Fruit fly (Drosophila melanogaster) whole organism, embryonic: ENCODE measurements around the gene RanGAP.

Experiments
- Abd-B ChIP-seq: fragments of 200-800 bp; sonication (Bioruptor generic); optimal IDR thresholded peaks from 2 replicates; lab custom pipeline; 2018; ENCODE audit warnings: missing biosample characterization, mild to moderate bottlenecking, missing genetic modification characterization, moderate library complexity
- Antp ChIP-seq: fragments of 200-800 bp; sonication (Bioruptor generic); optimal IDR thresholded peaks from 3 replicates; lab custom pipeline; 2016; ENCODE audit warnings: missing biosample characterization, missing genetic modification characterization
- Atf6 ChIP-seq: fragments of 200-800 bp; sonication (Bioruptor generic); IDR thresholded peaks from 2 replicates; pipeline ENCODE4 v1.3.6; 2022; ENCODE audit warnings: missing biosample characterization, missing genetic modification characterization
- CG10543 ChIP-seq: fragments of 200-800 bp; sonication (Bioruptor generic); optimal IDR thresholded peaks from 3 replicates; lab custom pipeline; 2017; ENCODE audit warnings: missing biosample characterization, mild to moderate bottlenecking, missing genetic modification characterization, moderate library complexity
- CG10565 ChIP-seq: fragments of 200-800 bp; sonication (Bioruptor generic); optimal IDR thresholded peaks from 3 replicates; lab custom pipeline; 2016; ENCODE audit warnings: missing biosample characterization, mild to moderate bottlenecking, missing genetic modification characterization
- CG12744 ChIP-seq: fragments of 200-800 bp; sonication (Bioruptor generic); optimal IDR thresholded peaks from 2 replicates; lab custom pipeline; 2016; ENCODE audit warnings: missing biosample characterization, missing genetic modification characterization
- CG12769 ChIP-seq: fragments of 200-800 bp; sonication (Bioruptor generic); optimal IDR thresholded peaks from 2 replicates; lab custom pipeline; 2019; ENCODE audit warnings: missing biosample characterization, mild to moderate bottlenecking, missing genetic modification characterization, moderate library complexity
- CG13287 ChIP-seq: fragments of 200-800 bp; sonication (Bioruptor generic); IDR thresholded peaks from 2 replicates; pipeline ENCODE4 v1.3.6; 2022; ENCODE audit warnings: missing biosample characterization, missing genetic modification characterization; ENCODE audit not compliant: partially characterized antibody
- CG13894 ChIP-seq: fragments of 200-800 bp; sonication (Bioruptor generic); optimal IDR thresholded peaks from 3 replicates; lab custom pipeline; 2018; ENCODE audit warnings: missing biosample characterization, mild to moderate bottlenecking, missing genetic modification characterization, moderate library complexity
- CG15269 ChIP-seq: fragments of 200-800 bp; sonication (Bioruptor generic); optimal IDR thresholded peaks from 2 replicates; lab custom pipeline; 2018; ENCODE audit warnings: missing biosample characterization, mild to moderate bottlenecking, missing genetic modification characterization, moderate library complexity
- CG15514 ChIP-seq: fragments of 200-800 bp; sonication (Bioruptor generic); optimal IDR thresholded peaks from 3 replicates; lab custom pipeline; 2017; ENCODE audit warnings: missing biosample characterization, missing genetic modification characterization, mild to moderate bottlenecking, moderate library complexity, missing genetic modification reagents
- CG17612 ChIP-seq: fragments of 200-800 bp; sonication (Bioruptor generic); IDR thresholded peaks from 2 replicates; pipeline ENCODE4 v1.3.6; 2022; ENCODE audit warnings: missing biosample characterization, missing genetic modification characterization
- CG2116 ChIP-seq: fragments of 200-800 bp; sonication (Bioruptor generic); optimal IDR thresholded peaks from 3 replicates; lab custom pipeline; 2018; ENCODE audit warnings: missing biosample characterization, mild to moderate bottlenecking, missing genetic modification characterization
- CG2202 ChIP-seq: fragments of 200-800 bp; sonication (Bioruptor generic); optimal IDR thresholded peaks from 2 replicates; lab custom pipeline; 2018; ENCODE audit warnings: missing biosample characterization, mild to moderate bottlenecking, missing genetic modification characterization
- CG30431 ChIP-seq: fragments of 200-800 bp; sonication (Bioruptor generic); optimal IDR thresholded peaks from 2 replicates; lab custom pipeline; 2017; ENCODE audit warnings: missing biosample characterization, missing genetic modification characterization
- CG31365 ChIP-seq: fragments of 200-800 bp; sonication (Bioruptor generic); optimal IDR thresholded peaks from 2 replicates; lab custom pipeline; 2018; ENCODE audit warnings: missing biosample characterization, mild to moderate bottlenecking, missing genetic modification characterization
- CG3163 ChIP-seq: fragments of 200-800 bp; sonication (Bioruptor generic); optimal IDR thresholded peaks from 3 replicates; lab custom pipeline; 2016; ENCODE audit warnings: missing biosample characterization, missing genetic modification characterization
- CG32767 ChIP-seq: fragments of 200-800 bp; sonication (Bioruptor generic); IDR thresholded peaks from 2 replicates; pipeline ENCODE4 v1.3.6; 2022; ENCODE audit warnings: missing biosample characterization, missing genetic modification characterization
- CG3407 ChIP-seq: fragments of 200-800 bp; sonication (Bioruptor generic); optimal IDR thresholded peaks from 2 replicates; lab custom pipeline; 2018; ENCODE audit warnings: missing biosample characterization, mild to moderate bottlenecking, missing genetic modification characterization
- CG34376 ChIP-seq: fragments of 200-800 bp; sonication (Bioruptor generic); optimal IDR thresholded peaks from 2 replicates; lab custom pipeline; 2018; ENCODE audit warnings: missing biosample characterization, mild to moderate bottlenecking, missing genetic modification characterization
- CG8089 ChIP-seq: fragments of 200-800 bp; sonication (Bioruptor generic); optimal IDR thresholded peaks from 3 replicates; lab custom pipeline; 2016; ENCODE audit warnings: missing biosample characterization, missing genetic modification characterization
- CG8478 ChIP-seq: fragments of >200 bp; optimal IDR thresholded peaks from 2 replicates; lab custom pipeline; 2018
- Ets97D ChIP-seq: fragments of 200-800 bp; sonication (Bioruptor generic); optimal IDR thresholded peaks from 3 replicates; lab custom pipeline; 2016; ENCODE audit warnings: missing biosample characterization, missing genetic modification characterization
- Fer1 ChIP-seq: fragments of 200-800 bp; sonication (Bioruptor generic); optimal IDR thresholded peaks from 2 replicates; lab custom pipeline; 2017; ENCODE audit warnings: missing biosample characterization, mild to moderate bottlenecking, missing genetic modification characterization
- Gug ChIP-seq: fragments of 200-800 bp; sonication (Bioruptor generic); IDR thresholded peaks from 4 replicates; pipeline ENCODE4 v1.3.6; 2022; ENCODE audit warnings: missing biosample characterization, missing genetic modification characterization
- HHEX ChIP-seq: fragments of 200-800 bp; sonication (Bioruptor generic); optimal IDR thresholded peaks from 3 replicates; lab custom pipeline; 2017; ENCODE audit warnings: missing biosample characterization, mild to moderate bottlenecking, missing genetic modification characterization, missing genetic modification reagents
- HLH3B ChIP-seq: fragments of 200-800 bp; sonication (Bioruptor generic); IDR thresholded peaks from 2 replicates; pipeline ENCODE4 v1.3.6; 2022; ENCODE audit warnings: missing biosample characterization, missing genetic modification characterization
- Hr39 ChIP-seq: fragments of >200 bp; optimal IDR thresholded peaks from 2 replicates; lab custom pipeline; 2017
- MTF-1 ChIP-seq: fragments of 200-800 bp; sonication (Bioruptor generic); optimal IDR thresholded peaks from 2 replicates; lab custom pipeline; 2018; ENCODE audit warnings: missing biosample characterization, mild to moderate bottlenecking, missing genetic modification characterization, borderline replicate concordance
- Med ChIP-seq: fragments of 200-800 bp; sonication (Bioruptor generic); peaks from one replicate; lab custom pipeline; 2016; ENCODE audit warnings: missing biosample characterization, missing genetic modification characterization, mild to moderate bottlenecking, inconsistent platforms, moderate library complexity
- Mrtf ChIP-seq: fragments of 200-800 bp; sonication (Bioruptor generic); IDR thresholded peaks from 3 replicates; pipeline ENCODE4 v1.3.6; 2022; ENCODE audit warnings: missing biosample characterization, missing genetic modification characterization
- Nf-YA ChIP-seq: fragments of 200-800 bp; sonication (Bioruptor generic); IDR thresholded peaks from 2 replicates; pipeline ENCODE4 v1.3.6; 2022; ENCODE audit warnings: missing biosample characterization, missing genetic modification characterization
- ara ChIP-seq: fragments of 200-800 bp; sonication (Bioruptor generic); IDR thresholded peaks from 2 replicates; pipeline ENCODE4 v1.3.6; 2022; ENCODE audit warnings: missing biosample characterization, missing genetic modification characterization
- crol ChIP-seq: fragments of 200-800 bp; sonication (Bioruptor generic); IDR thresholded peaks from 2 replicates; pipeline ENCODE4 v1.3.6; 2022; ENCODE audit warnings: missing biosample characterization, missing genetic modification characterization
- danr ChIP-seq: fragments of 200-800 bp; sonication (Bioruptor generic); IDR thresholded peaks from 2 replicates; pipeline ENCODE4 v1.3.6; 2022; ENCODE audit warnings: missing biosample characterization, missing genetic modification characterization
- dati ChIP-seq: fragments of 200-800 bp; sonication (Bioruptor generic); IDR thresholded peaks from 2 replicates; pipeline ENCODE4 v1.3.6; 2022; ENCODE audit warnings: missing biosample characterization, missing genetic modification characterization
- fd96Cb ChIP-seq: fragments of 200-800 bp; sonication (Bioruptor generic); optimal IDR thresholded peaks from 2 replicates; lab custom pipeline; 2018; ENCODE audit warnings: missing biosample characterization, mild to moderate bottlenecking, missing genetic modification characterization, moderate library complexity
- grau ChIP-seq: fragments of 200-800 bp; optimal IDR thresholded peaks from 3 replicates; lab custom pipeline; 2019; ENCODE audit warnings: missing biosample characterization, mild to moderate bottlenecking, missing genetic modification characterization, moderate library complexity
- gsb ChIP-seq: fragments of 200-800 bp; sonication (Bioruptor generic); IDR thresholded peaks from 2 replicates; pipeline ENCODE4 v1.3.6; 2022; ENCODE audit warnings: missing biosample characterization, missing genetic modification characterization
- gsb-n ChIP-seq: fragments of 200-800 bp; sonication (Bioruptor generic); optimal IDR thresholded peaks from 3 replicates; lab custom pipeline; 2018; ENCODE audit warnings: missing biosample characterization, mild to moderate bottlenecking, missing genetic modification characterization
- hb ChIP-seq: fragments of 200-800 bp; sonication (Bioruptor generic); IDR thresholded peaks from 3 replicates; pipeline ENCODE4 v1.3.6; 2022; ENCODE audit warnings: missing biosample characterization, missing genetic modification characterization; ENCODE audit not compliant: partially characterized antibody
- hbn ChIP-seq: fragments of 200-800 bp; sonication (Bioruptor generic); IDR thresholded peaks from 2 replicates; pipeline ENCODE4 v1.3.6; 2022; ENCODE audit warnings: missing biosample characterization, missing genetic modification characterization; ENCODE audit not compliant: partially characterized antibody
- kni ChIP-seq: fragments of 200-800 bp; sonication (Bioruptor generic); optimal IDR thresholded peaks from 3 replicates; lab custom pipeline; 2017; ENCODE audit warnings: mild to moderate bottlenecking, missing biosample characterization, missing genetic modification reagents, missing genetic modification characterization
- mld ChIP-seq: fragments of 200-800 bp; sonication (Bioruptor generic); IDR thresholded peaks from 3 replicates; pipeline ENCODE4 v1.3.6; 2022; ENCODE audit warnings: missing biosample characterization, missing genetic modification characterization; ENCODE audit not compliant: partially characterized antibody
- p53 ChIP-seq: fragments of 200-800 bp; sonication (Bioruptor generic); optimal IDR thresholded peaks from 2 replicates; lab custom pipeline; 2016; ENCODE audit warnings: missing biosample characterization, missing genetic modification characterization
- pho ChIP-seq: fragments of 200-800 bp; sonication (Bioruptor generic); optimal IDR thresholded peaks from 2 replicates; lab custom pipeline; 2016; ENCODE audit warnings: missing biosample characterization, missing genetic modification characterization
- schlank ChIP-seq: fragments of 200-800 bp; sonication (Bioruptor generic); optimal IDR thresholded peaks from 2 replicates; lab custom pipeline; 2018; ENCODE audit warnings: missing biosample characterization, mild to moderate bottlenecking, missing genetic modification characterization
- sd ChIP-seq: fragments of 200-800 bp; sonication (Bioruptor generic); optimal IDR thresholded peaks from 3 replicates; lab custom pipeline; 2018; ENCODE audit warnings: missing biosample characterization, mild to moderate bottlenecking, missing genetic modification characterization, moderate library complexity
- sens-2 ChIP-seq: fragments of 200-800 bp; sonication (Bioruptor generic); IDR thresholded peaks from 2 replicates; pipeline ENCODE4 v1.3.6; 2022; ENCODE audit warnings: missing biosample characterization, missing genetic modification characterization
- sr ChIP-seq: fragments of 200-800 bp; sonication (Bioruptor generic); IDR thresholded peaks from 3 replicates; pipeline ENCODE4 v1.3.6; 2022; ENCODE audit warnings: missing biosample characterization, missing genetic modification characterization
- tup ChIP-seq: fragments of 200-800 bp; sonication (Bioruptor generic); optimal IDR thresholded peaks from 2 replicates; lab custom pipeline; 2016; ENCODE audit warnings: missing biosample characterization, mild to moderate bottlenecking, missing genetic modification characterization, moderate library complexity
- usp ChIP-seq: fragments of >200 bp; optimal IDR thresholded peaks from 2 replicates; lab custom pipeline; 2017; ENCODE audit warnings: missing biosample characterization, missing genetic modification characterization
- zen2 ChIP-seq: fragments of 200-800 bp; sonication (Bioruptor generic); IDR thresholded peaks from 3 replicates; pipeline ENCODE4 v1.3.6; 2022; ENCODE audit warnings: missing biosample characterization, missing genetic modification characterization; ENCODE audit not compliant: partially characterized antibody

RanGAP gene

dm6 chr2L:19404804-19405203 is 37.0 kb upstream of the RanGAP start:
- no peak for TF ChIP-seq Med
- TF ChIP-seq HHEX (GFP tag; lab: Kevin White, UChicago) = no peak
- TF ChIP-seq gsb = no peak
- no peak for TF ChIP-seq grau (tag; lab: Kevin White, UChicago)
- no peak for TF ChIP-seq Abd-B
- TF ChIP-seq CG12744 (GFP tag; lab: Kevin White, UChicago) = no peak
- no peak for TF ChIP-seq schlank (tag; lab: Kevin White, UChicago)
- TF ChIP-seq sd = peak; percentile 35
- TF ChIP-seq Fer1 (GFP tag; lab: Kevin White, UChicago) = no peak
- TF ChIP-seq CG15514 (GFP tag; lab: Kevin White, UChicago) = no peak
- no peak for TF ChIP-seq Antp (GFP tag; lab: Kevin White, UChicago)
- no peak for TF ChIP-seq fd96Cb (tag; lab: Kevin White, UChicago)
- peak; percentile 93 for TF ChIP-seq MTF-1 (GFP tag; lab: Kevin White, UChicago)
- TF ChIP-seq CG10565 (GFP tag; lab: Kevin White, UChicago) = no peak
- no peak for TF ChIP-seq HLH3B (GFP tag; lab: Robert Waterston, UW)
- TF ChIP-seq Gug (GFP tag; lab: Robert Waterston, UW) = no peak
- TF ChIP-seq Atf6 (GFP tag; lab: Robert Waterston, UW) = no peak
- no peak for TF ChIP-seq CG13894 (tag; lab: Kevin White, UChicago)
- no peak for TF ChIP-seq hbn
- no peak for TF ChIP-seq Mrtf (GFP tag; lab: Robert Waterston, UW)
- TF ChIP-seq Hr39 (lab: Kevin White, UChicago) = no peak
- TF ChIP-seq pho (GFP tag; lab: Kevin White, UChicago) = no peak
- TF ChIP-seq CG2116 (GFP tag; lab: Kevin White, UChicago) = no peak
- TF ChIP-seq dati = no peak
- TF ChIP-seq CG31365 (tag; lab: Kevin White, UChicago) = no peak
- TF ChIP-seq sr (GFP tag; lab: Robert Waterston, UW) = peak; percentile 86
- TF ChIP-seq p53 (GFP tag; lab: Kevin White, UChicago) = no peak
- TF ChIP-seq mld = no peak
- TF ChIP-seq CG2202 (tag; lab: Kevin White, UChicago) = no peak
- no peak for TF ChIP-seq CG30431
- TF ChIP-seq hb (GFP tag; lab: Robert Waterston, UW) = no peak
- no peak for TF ChIP-seq gsb-n (tag; lab: Kevin White, UChicago)
- TF ChIP-seq Ets97D (GFP tag; lab: Kevin White, UChicago) = no peak
- TF ChIP-seq CG3163 = no peak
- TF ChIP-seq CG3407 (GFP tag; lab: Kevin White, UChicago) = no peak
- TF ChIP-seq CG8478 = no peak
- TF ChIP-seq sens-2 = no peak
- TF ChIP-seq CG34376 (GFP tag; lab: Kevin White, UChicago) = no peak
- TF ChIP-seq CG12769 (tag; lab: Kevin White, UChicago) = peak; percentile 17
- no peak for TF ChIP-seq kni
- no peak for TF ChIP-seq CG15269
- TF ChIP-seq danr = no peak
- no peak for TF ChIP-seq ara (GFP tag; lab: Robert Waterston, UW)
- TF ChIP-seq CG17612 (GFP tag; lab: Robert Waterston, UW) = no peak
- TF ChIP-seq crol (GFP tag; lab: Robert Waterston, UW) = peak; percentile 42
- TF ChIP-seq tup = no peak
- TF ChIP-seq CG32767 (GFP tag; lab: Robert Waterston, UW) = no peak
- TF ChIP-seq Nf-YA = no peak
- TF ChIP-seq CG8089 = no peak
- no peak for TF ChIP-seq usp (GFP tag; lab: Kevin White, UChicago)
- TF ChIP-seq CG13287 = no peak
- TF ChIP-seq zen2 (GFP tag; lab: Robert Waterston, UW) = no peak
- TF ChIP-seq CG10543 (GFP tag; lab: Kevin White, UChicago) = peak; percentile 74
